Fruit fly (Drosophila melanogaster) whole organism, larva: Measurements from ENCODE around the gene CG4650.
"Not testable (repeated sequence)": the region's sequence is repeated elsewhere in the genome, so short reads cannot be mapped to it uniquely, and the experiment has no call there.

Experiments used
- noc ChIP-seq: fragments of 200-800 bp; sonication (Bioruptor generic); optimal IDR thresholded peaks from 3 replicates; lab custom pipeline; 2019; ENCODE audit warnings: missing biosample characterization, mild to moderate bottlenecking, missing genetic modification characterization, moderate library complexity

Gene CG4650

dm6 chr2L:14735543-14735942 is 39.2 kb downstream of the CG4650 start, which contains the start of gene CG31835:
CG31835 (plus strand) TSS chr2L:14735843.
- not testable (repeated sequence) for TF ChIP-seq noc (tag; lab: Kevin White, UChicago)

dm6 chr2L:14730077-14730476 is 44.7 kb downstream of the CG4650 start, which contains the start of gene CG42685:
CG42685 (minus strand) TSS chr2L:14730177.
- no peak for TF ChIP-seq noc (tag; lab: Kevin White, UChicago)
